Fruit fly (Drosophila melanogaster): ENCODE results near the gene CG16711.

- TF ChIP-seq psq (optimal IDR thresholded peaks at IDR 0.05) (no peak), Sin3A (optimal IDR thresholded peaks at IDR 0.05) (no peak)
Observed at dm6 chr3L:9723108-9723507, 19.0 kb downstream of the CG16711 start, which contains the start of the genes nbs and defl.
